Fruit fly (Drosophila melanogaster): Measurements from ENCODE around the gene CG17919.

- no peak for TF ChIP-seq CG16863 (GFP tag; optimal IDR thresholded peaks at IDR 0.05)
- TF ChIP-seq trem (tag; optimal IDR thresholded peaks at IDR 0.05), result no peak
- TF ChIP-seq CG7839 (tag; optimal IDR thresholded peaks at IDR 0.05), result no peak
- TF ChIP-seq gsb-n (tag; optimal IDR thresholded peaks at IDR 0.05), result no peak
- no peak for TF ChIP-seq D19B (GFP tag; optimal IDR thresholded peaks at IDR 0.05)
- TF ChIP-seq dmrt99B (tag; optimal IDR thresholded peaks at IDR 0.05), result no peak
Observed at dm6 chr3R:6304947-6305346, 38.9 kb upstream of the CG17919 start, which contains the start of gene Osi16.

Measured in whole organism, embryonic.